Worm (Caenorhabditis elegans): ENCODE measurements around the gene acy-1.

- TF ChIP-seq nhr-28 (tag; optimal IDR thresholded peaks at IDR 0.05), result no peak
- no peak for TF ChIP-seq ces-1 (GFP tag; optimal IDR thresholded peaks at IDR 0.05)
- TF ChIP-seq lsy-2 (tag; optimal IDR thresholded peaks at IDR 0.05), result no peak
- TF ChIP-seq bed-3 (GFP tag; optimal IDR thresholded peaks at IDR 0.05), result no peak
Measured at ce11 chrIII:4708909-4709308, 13.0 kb upstream of the acy-1 start, which contains the start of gene T04A8.18.

All from whole organism, mixed stage, embryonic.